Worm (Caenorhabditis elegans) whole organism, L2 larva: ENCODE measurements around the gene nmy-1.

Experiments used
- F13H6.1 ChIP-seq: sonication (generic microtip); optimal IDR thresholded peaks from 2 replicates; lab custom pipeline; 2016; ENCODE audit warnings: missing genetic modification characterization, missing compliant biosample characterization
- R02D3.7 ChIP-seq: fragments of 150-350 bp; optimal IDR thresholded peaks from 2 replicates; lab custom pipeline; 2014; ENCODE audit warnings: missing biosample characterization, missing genetic modification characterization
- ZK546.5 ChIP-seq: sonication (generic microtip); optimal IDR thresholded peaks from 2 replicates; lab custom pipeline; 2017; ENCODE audit warnings: missing biosample characterization, missing genetic modification characterization
- aly-2 ChIP-seq: fragments of 150-350 bp; optimal IDR thresholded peaks from 2 replicates; lab custom pipeline; 2014; ENCODE audit warnings: missing biosample characterization, missing genetic modification characterization
- ama-1 ChIP-seq: fragments of 150-350 bp; optimal IDR thresholded peaks from 2 replicates; lab custom pipeline; 2018; ENCODE audit warnings: inconsistent platforms
- blmp-1 ChIP-seq: sonication (generic microtip); optimal IDR thresholded peaks from 2 replicates; lab custom pipeline; 2017; ENCODE audit warnings: missing genetic modification characterization, mild to moderate bottlenecking, missing compliant biosample characterization, antibody characterized with exemption, moderate library complexity; ENCODE audit not compliant: insufficient read depth
- ceh-16 ChIP-seq: fragments of 150-350 bp; optimal IDR thresholded peaks from 2 replicates; lab custom pipeline; 2014; ENCODE audit warnings: missing biosample characterization, missing genetic modification characterization
- crh-2 ChIP-seq: sonication (generic microtip); optimal IDR thresholded peaks from 2 replicates; lab custom pipeline; 2017; ENCODE audit warnings: missing biosample characterization, missing genetic modification characterization
- dmd-4 ChIP-seq: sonication (generic microtip); optimal IDR thresholded peaks from 2 replicates; lab custom pipeline; 2017; ENCODE audit warnings: missing biosample characterization, missing genetic modification characterization
- egl-27 ChIP-seq: sonication (generic microtip); optimal IDR thresholded peaks from 3 replicates; lab custom pipeline; 2017; ENCODE audit warnings: missing biosample characterization, missing genetic modification reagents, missing genetic modification characterization
- elt-1 ChIP-seq: fragments of 150-350 bp; optimal IDR thresholded peaks from 2 replicates; lab custom pipeline; 2014; ENCODE audit warnings: missing biosample characterization, missing genetic modification characterization
- elt-3 ChIP-seq: sonication (generic microtip); optimal IDR thresholded peaks from 2 replicates; lab custom pipeline; 2017; ENCODE audit warnings: missing biosample characterization, missing genetic modification characterization
- gmeb-1 ChIP-seq: fragments of 150-350 bp; optimal IDR thresholded peaks from 2 replicates; lab custom pipeline; 2014; ENCODE audit warnings: missing biosample characterization, missing genetic modification characterization
- lin-11 ChIP-seq: fragments of 150-350 bp; sonication (generic microtip); optimal IDR thresholded peaks from 2 replicates; lab custom pipeline; 2014; ENCODE audit warnings: missing biosample characterization, missing genetic modification characterization, inconsistent platforms, mixed read lengths
- lin-39 ChIP-seq: fragments of 150-350 bp; optimal IDR thresholded peaks from 2 replicates; lab custom pipeline; 2014; ENCODE audit warnings: missing biosample characterization, missing genetic modification reagents, missing genetic modification characterization
- lsy-2 ChIP-seq, 2 experiments: fragments of 150-350 bp in 1 of 2; sonication (generic microtip) in 1 of 2; optimal IDR thresholded peaks; 2 replicates each; lab custom pipeline; 2014 to 2017; ENCODE audit warnings: missing biosample characterization in 2 of 2, missing genetic modification characterization in 2 of 2
- mab-5 ChIP-seq: fragments of 150-350 bp; optimal IDR thresholded peaks from 2 replicates; lab custom pipeline; 2014; ENCODE audit warnings: missing biosample characterization, missing genetic modification characterization
- nhr-11 ChIP-seq: fragments of 150-350 bp; optimal IDR thresholded peaks from 2 replicates; lab custom pipeline; 2014; ENCODE audit warnings: missing biosample characterization, missing genetic modification characterization
- nhr-12 ChIP-seq: fragments of 150-350 bp; optimal IDR thresholded peaks from 2 replicates; lab custom pipeline; 2014; ENCODE audit warnings: missing biosample characterization, missing genetic modification characterization
- nhr-129 ChIP-seq: fragments of 150-350 bp; optimal IDR thresholded peaks from 2 replicates; lab custom pipeline; 2014; ENCODE audit warnings: missing biosample characterization, missing genetic modification characterization
- nhr-23 ChIP-seq: fragments of 150-350 bp; optimal IDR thresholded peaks from 2 replicates; lab custom pipeline; 2014; ENCODE audit warnings: missing biosample characterization, missing genetic modification reagents, missing genetic modification characterization
- nhr-237 ChIP-seq: fragments of 150-350 bp; optimal IDR thresholded peaks from 2 replicates; lab custom pipeline; 2014; ENCODE audit warnings: missing biosample characterization, missing genetic modification characterization
- nhr-25 ChIP-seq: fragments of 150-350 bp; sonication (generic microtip); optimal IDR thresholded peaks from 3 replicates; lab custom pipeline; 2014; ENCODE audit warnings: missing biosample characterization, missing genetic modification characterization
- nhr-6 ChIP-seq: fragments of 150-350 bp; optimal IDR thresholded peaks from 2 replicates; lab custom pipeline; 2014; ENCODE audit warnings: missing biosample characterization, missing genetic modification characterization
- nhr-77 ChIP-seq: fragments of 150-350 bp; optimal IDR thresholded peaks from 2 replicates; lab custom pipeline; 2014; ENCODE audit warnings: missing biosample characterization, missing genetic modification characterization
- peb-1 ChIP-seq: fragments of 150-350 bp; optimal IDR thresholded peaks from 2 replicates; lab custom pipeline; 2014; ENCODE audit warnings: missing biosample characterization, missing genetic modification characterization
- sma-3 ChIP-seq: sonication (generic microtip); optimal IDR thresholded peaks from 2 replicates; lab custom pipeline; 2016; ENCODE audit warnings: missing genetic modification reagents, missing genetic modification characterization, missing compliant biosample characterization
- sma-9 ChIP-seq, 2 experiments: fragments of 150-350 bp in 1 of 2; sonication (generic microtip) in 1 of 2; optimal IDR thresholded peaks; 2 replicates each; lab custom pipeline; 2014 to 2016; ENCODE audit warnings: missing genetic modification characterization in 2 of 2, mild to moderate bottlenecking in 1 of 2, missing biosample characterization in 1 of 2, missing compliant biosample characterization in 1 of 2, missing genetic modification reagents in 1 of 2, moderate library complexity in 1 of 2
- snpc-4 ChIP-seq: fragments of 150-350 bp; optimal IDR thresholded peaks from 2 replicates; lab custom pipeline; 2014; ENCODE audit warnings: missing biosample characterization, missing genetic modification characterization
- unc-55 ChIP-seq: fragments of 150-350 bp; sonication (generic microtip); optimal IDR thresholded peaks from 3 replicates; lab custom pipeline; 2014; ENCODE audit warnings: missing biosample characterization, missing genetic modification reagents, missing genetic modification characterization
- zag-1 ChIP-seq: fragments of 150-350 bp; optimal IDR thresholded peaks from 2 replicates; lab custom pipeline; 2014; ENCODE audit warnings: missing biosample characterization, missing genetic modification characterization
- ztf-1 ChIP-seq: fragments of 200-800 bp; sonication (Bioruptor generic); conservative IDR thresholded peaks from 2 replicates; pipeline ENCODE4 v1.3.6; 2022; ENCODE audit warnings: missing genetic modification characterization, missing compliant biosample characterization
- ztf-4 ChIP-seq: fragments of 150-350 bp; optimal IDR thresholded peaks from 2 replicates; lab custom pipeline; 2014; ENCODE audit warnings: missing biosample characterization, missing genetic modification characterization

The nmy-1 gene

ce11 chrX:2950234-2950633 lies 40.9 kb downstream of the nmy-1 start:
- no peak for TF ChIP-seq aly-2
- no peak for TF ChIP-seq crh-2 (tag; lab: Kevin White, UChicago)
- TF ChIP-seq ztf-4 (tag; lab: Kevin White, UChicago) = no peak
- no peak for TF ChIP-seq gmeb-1 (tag; lab: Kevin White, UChicago)
- TF ChIP-seq nhr-11 (tag; lab: Kevin White, UChicago) = no peak
- peak; percentile 45 for TF ChIP-seq F13H6.1 (tag; lab: Kevin White, UChicago)
- TF ChIP-seq zag-1 = no peak
- no peak for TF ChIP-seq nhr-237 (tag; lab: Kevin White, UChicago)
- no peak for TF ChIP-seq unc-55 (GFP tag; lab: Kevin White, UChicago)
- TF ChIP-seq nhr-129 (tag; lab: Kevin White, UChicago) = peak; percentile 28
- TF ChIP-seq egl-27 (tag; lab: Kevin White, UChicago) = no peak
- TF ChIP-seq mab-5 = no peak
- TF ChIP-seq elt-3 = no peak
- TF ChIP-seq sma-9 (GFP tag; optimal IDR thresholded peaks at IDR 0.05; lab: Kevin White, UChicago) = peak; percentile 32
- no peak for TF ChIP-seq sma-9 (tag; optimal IDR thresholded peaks at IDR 0.05; lab: Kevin White, UChicago)

DNA sequence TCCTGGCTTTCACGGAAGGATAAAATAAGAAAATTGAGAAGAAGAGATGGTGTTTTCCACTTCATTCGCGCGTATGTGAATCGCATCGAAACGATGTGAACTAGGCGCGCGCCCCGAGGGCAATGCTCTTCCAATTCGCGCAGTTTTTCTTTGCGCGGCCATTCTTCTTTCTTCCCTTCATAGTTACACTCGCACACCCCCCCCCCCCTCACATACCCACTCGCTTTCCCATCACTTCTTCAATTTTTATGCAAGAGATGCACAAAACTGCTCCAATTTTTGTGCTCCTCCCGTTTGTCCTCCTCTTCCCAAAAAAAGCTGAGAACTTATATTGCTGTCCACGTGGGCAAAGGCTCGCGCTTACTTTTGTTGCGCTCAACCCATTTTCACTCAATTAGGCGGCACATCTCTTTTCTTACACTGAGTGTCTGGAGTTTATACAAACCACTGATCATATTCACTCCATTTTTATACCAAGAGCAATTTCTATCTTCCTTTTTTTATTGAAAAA lies 44.2 kb downstream of the nmy-1 start:
- TF ChIP-seq mab-5 (no peak), ztf-1 (GFP tag; lab: Robert Waterston, UW) (no peak), aly-2 (no peak), nhr-12 (tag; lab: Kevin White, UChicago) (no peak), blmp-1 (tag; lab: Kevin White, UChicago) (no peak), nhr-25 (no peak), nhr-6 (tag; lab: Kevin White, UChicago) (no peak), nhr-129 (tag; lab: Kevin White, UChicago) (no peak), peb-1 (tag; lab: Kevin White, UChicago) (no peak), zag-1 (no peak), dmd-4 (tag; lab: Kevin White, UChicago) (no peak), ama-1 (no peak), lin-39 (tag; lab: Kevin White, UChicago) (no peak), nhr-23 (no peak), gmeb-1 (tag; lab: Kevin White, UChicago) (no peak), lsy-2 (tag; optimal IDR thresholded peaks at IDR 0.05; lab: Kevin White, UChicago) (no peak), ZK546.5 (no peak), nhr-77 (tag; lab: Kevin White, UChicago) (no peak)

DNA sequence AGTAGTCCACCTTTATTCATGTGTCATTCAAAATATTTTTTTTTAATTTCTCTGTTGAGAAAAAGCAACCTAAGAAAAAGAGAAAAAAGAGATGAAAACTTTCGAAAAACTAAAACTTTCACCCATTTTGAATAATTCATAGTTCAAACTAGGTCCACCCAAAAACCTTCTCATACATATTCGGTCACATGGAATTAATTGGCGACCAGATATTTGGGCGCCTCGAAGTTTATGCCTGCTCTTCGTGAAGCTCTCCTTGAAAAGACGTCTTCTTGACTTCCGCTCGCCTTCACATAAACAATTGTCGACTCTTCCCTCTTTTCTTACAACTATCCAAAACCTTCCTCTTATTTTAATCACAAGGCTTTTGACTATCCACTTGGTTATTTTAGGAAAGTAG lies 46.3 kb downstream of the nmy-1 start:
- TF ChIP-seq sma-3 (GFP tag; lab: Kevin White, UChicago) = no peak
- no peak for TF ChIP-seq nhr-237 (tag; lab: Kevin White, UChicago)
- no peak for TF ChIP-seq ceh-16 (tag; lab: Kevin White, UChicago)
- no peak for TF ChIP-seq egl-27 (tag; lab: Kevin White, UChicago)
- TF ChIP-seq R02D3.7 (tag; lab: Kevin White, UChicago) = no peak
- TF ChIP-seq nhr-12 (tag; lab: Kevin White, UChicago) = no peak
- TF ChIP-seq unc-55 (GFP tag; lab: Kevin White, UChicago) = no peak
- no peak for TF ChIP-seq lin-11
- no peak for TF ChIP-seq elt-1 (tag; lab: Kevin White, UChicago)

- TF ChIP-seq mab-5 (peak; percentile 57), lin-39 (tag; lab: Kevin White, UChicago) (no peak)
These were observed 48.2 kb downstream of the nmy-1 start, which contains the start of gene gbb-1 for ce11 chrX:2957446-2957985. gbb-1 (plus strand) TSS chrX:2957935.

- no peak for TF ChIP-seq crh-2 (tag; lab: Kevin White, UChicago)
- TF ChIP-seq ztf-4 (tag; lab: Kevin White, UChicago) = no peak
- TF ChIP-seq nhr-12 (tag; lab: Kevin White, UChicago) = no peak
- TF ChIP-seq snpc-4 (tag; lab: Kevin White, UChicago) = peak; percentile 67
These were observed 51.4 kb downstream of the nmy-1 start for ce11 chrX:2960703-2961102.
